Fruit fly (Drosophila melanogaster) whole organism, prepupa: ENCODE data around the gene CG31740.
A peak's percentile ranks its signal among the peaks of the same experiment; 100 is the strongest.

Experiments
- CG10631 ChIP-seq: fragments of 200-800 bp; sonication (Bioruptor generic); optimal IDR thresholded peaks from 2 replicates; lab custom pipeline; 2016; ENCODE audit warnings: missing biosample characterization, missing genetic modification characterization
- CG10669 ChIP-seq: fragments of 200-800 bp; sonication (Bioruptor generic); optimal IDR thresholded peaks from 3 replicates; lab custom pipeline; 2018; ENCODE audit warnings: missing biosample characterization, mild to moderate bottlenecking, missing genetic modification characterization, moderate library complexity
- CG11294 ChIP-seq: fragments of 200-800 bp; sonication (Bioruptor generic); IDR thresholded peaks from 2 replicates; pipeline ENCODE4 v1.3.6; 2022; ENCODE audit warnings: missing biosample characterization, missing genetic modification characterization
- CG11902 ChIP-seq: fragments of 200-800 bp; sonication (Bioruptor generic); optimal IDR thresholded peaks from 3 replicates; lab custom pipeline; 2016; ENCODE audit warnings: missing biosample characterization, missing genetic modification characterization
- CG1621 ChIP-seq: fragments of 200-800 bp; sonication (Bioruptor generic); optimal IDR thresholded peaks from 3 replicates; lab custom pipeline; 2018; ENCODE audit warnings: missing biosample characterization, mild to moderate bottlenecking, missing genetic modification characterization
- CG16779 ChIP-seq: fragments of 200-800 bp; sonication (Bioruptor generic); optimal IDR thresholded peaks from 3 replicates; lab custom pipeline; 2017; ENCODE audit warnings: missing biosample characterization, mild to moderate bottlenecking, missing genetic modification characterization
- CG3032 ChIP-seq: fragments of 200-800 bp; optimal IDR thresholded peaks from 2 replicates; lab custom pipeline; 2019; ENCODE audit warnings: missing biosample characterization, mild to moderate bottlenecking, missing genetic modification characterization, moderate library complexity
- CG31627 ChIP-seq: fragments of 200-800 bp; sonication (Bioruptor generic); optimal IDR thresholded peaks from 3 replicates; lab custom pipeline; 2016; ENCODE audit warnings: missing biosample characterization, missing genetic modification characterization
- CG3919 ChIP-seq: fragments of 200-800 bp; sonication (Bioruptor generic); optimal IDR thresholded peaks from 3 replicates; lab custom pipeline; 2016; ENCODE audit warnings: missing biosample characterization, missing genetic modification characterization
- CG4318 ChIP-seq: fragments of 200-800 bp; sonication (Bioruptor generic); optimal IDR thresholded peaks from 3 replicates; lab custom pipeline; 2017; ENCODE audit warnings: missing biosample characterization, mild to moderate bottlenecking, missing genetic modification characterization
- CG6163 ChIP-seq: fragments of 200-800 bp; sonication (Bioruptor generic); IDR thresholded peaks from 3 replicates; pipeline ENCODE4 v1.3.6; 2022; ENCODE audit warnings: missing biosample characterization, missing genetic modification characterization
- CG6276 ChIP-seq: fragments of 200-800 bp; sonication (Bioruptor generic); optimal IDR thresholded peaks from 2 replicates; lab custom pipeline; 2017; ENCODE audit warnings: missing biosample characterization, mild to moderate bottlenecking, missing genetic modification characterization
- CG6808 ChIP-seq: fragments of 200-800 bp; sonication (Bioruptor generic); optimal IDR thresholded peaks from 3 replicates; lab custom pipeline; 2017; ENCODE audit warnings: missing biosample characterization, missing genetic modification characterization, mild to moderate bottlenecking, moderate library complexity, missing genetic modification reagents
- CG6854 ChIP-seq: fragments of 200-800 bp; sonication (Bioruptor generic); optimal IDR thresholded peaks from 2 replicates; lab custom pipeline; 2017; ENCODE audit warnings: missing biosample characterization, mild to moderate bottlenecking, missing genetic modification characterization
- CG8119 ChIP-seq: fragments of 200-800 bp; sonication (Bioruptor generic); IDR thresholded peaks from 3 replicates; pipeline ENCODE4 v1.3.6; 2022; ENCODE audit warnings: missing biosample characterization, missing genetic modification characterization
- CG8319 ChIP-seq: fragments of 200-800 bp; sonication (Bioruptor generic); optimal IDR thresholded peaks from 3 replicates; lab custom pipeline; 2016; ENCODE audit warnings: missing biosample characterization, missing genetic modification characterization
- Eip75B ChIP-seq: fragments of 200-800 bp; sonication (Bioruptor generic); optimal IDR thresholded peaks from 3 replicates; lab custom pipeline; 2016; ENCODE audit warnings: missing biosample characterization, missing genetic modification characterization
- Eip78C ChIP-seq: fragments of 200-800 bp; sonication (Bioruptor generic); peaks from one replicate; lab custom pipeline; 2016; ENCODE audit warnings: missing biosample characterization, missing genetic modification characterization
- Eip93F ChIP-seq: fragments of 200-800 bp; sonication (Bioruptor generic); optimal IDR thresholded peaks from 2 replicates; lab custom pipeline; 2016; ENCODE audit warnings: missing biosample characterization, mild to moderate bottlenecking, missing genetic modification characterization
- Ets21C ChIP-seq: fragments of 200-800 bp; sonication (Bioruptor generic); optimal IDR thresholded peaks from 3 replicates; lab custom pipeline; 2016; ENCODE audit warnings: missing biosample characterization, missing genetic modification characterization
- Gug ChIP-seq: fragments of 200-800 bp; sonication (Bioruptor generic); IDR thresholded peaks from 2 replicates; pipeline ENCODE4 v1.3.6; 2022; ENCODE audit warnings: missing biosample characterization, missing genetic modification characterization
- Hr38 ChIP-seq: sonication (Bioruptor generic); optimal IDR thresholded peaks from 2 replicates; lab custom pipeline; 2016; ENCODE audit warnings: missing biosample characterization, missing genetic modification characterization
- Hr39 ChIP-seq: fragments of 200-800 bp; sonication (Bioruptor generic); optimal IDR thresholded peaks from 2 replicates; lab custom pipeline; 2016; ENCODE audit warnings: missing biosample characterization, missing genetic modification characterization
- Hr4 ChIP-seq: fragments of 200-800 bp; sonication (Bioruptor generic); optimal IDR thresholded peaks from 3 replicates; lab custom pipeline; 2016; ENCODE audit warnings: missing biosample characterization, missing genetic modification characterization
- Smox ChIP-seq: fragments of 200-800 bp; sonication (Bioruptor generic); optimal IDR thresholded peaks from 3 replicates; lab custom pipeline; 2016; ENCODE audit warnings: missing biosample characterization, missing genetic modification characterization
- Sox102F ChIP-seq: fragments of 200-800 bp; sonication (Bioruptor generic); optimal IDR thresholded peaks from 2 replicates; lab custom pipeline; 2016; ENCODE audit warnings: missing biosample characterization, mild to moderate bottlenecking, missing genetic modification characterization
- Sox14 ChIP-seq: fragments of 200-800 bp; sonication (Bioruptor generic); optimal IDR thresholded peaks from 3 replicates; lab custom pipeline; 2016; ENCODE audit warnings: missing biosample characterization, missing genetic modification characterization
- Sox15 ChIP-seq: fragments of 200-800 bp; sonication (Bioruptor generic); optimal IDR thresholded peaks from 3 replicates; lab custom pipeline; 2016; ENCODE audit warnings: missing biosample characterization, missing genetic modification characterization
- acj6 ChIP-seq: fragments of 200-800 bp; sonication (Bioruptor generic); optimal IDR thresholded peaks from 3 replicates; lab custom pipeline; 2016; ENCODE audit warnings: missing biosample characterization, missing genetic modification characterization
- cyc ChIP-seq: fragments of 200-800 bp; sonication (Bioruptor generic); optimal IDR thresholded peaks from 3 replicates; lab custom pipeline; 2016; ENCODE audit warnings: missing biosample characterization, missing genetic modification characterization
- dac ChIP-seq: fragments of 200-800 bp; sonication (Bioruptor generic); optimal IDR thresholded peaks from 2 replicates; lab custom pipeline; 2017; ENCODE audit warnings: missing biosample characterization, mild to moderate bottlenecking, missing genetic modification characterization
- dsx ChIP-seq: fragments of 200-800 bp; optimal IDR thresholded peaks from 3 replicates; lab custom pipeline; 2019; ENCODE audit warnings: missing biosample characterization, mild to moderate bottlenecking, missing genetic modification characterization, moderate library complexity; ENCODE audit not compliant: poor library complexity, severe bottlenecking
- eg ChIP-seq: fragments of 200-800 bp; sonication (Bioruptor generic); IDR thresholded peaks from 3 replicates; pipeline ENCODE4 v1.3.6; 2022; ENCODE audit warnings: missing biosample characterization, missing genetic modification characterization
- esn ChIP-seq: fragments of 200-800 bp; sonication (Bioruptor generic); optimal IDR thresholded peaks from 2 replicates; lab custom pipeline; 2016; ENCODE audit warnings: missing biosample characterization, mild to moderate bottlenecking, missing genetic modification characterization, moderate library complexity
- lz ChIP-seq: fragments of 200-800 bp; sonication (Bioruptor generic); optimal IDR thresholded peaks from 3 replicates; lab custom pipeline; 2016; ENCODE audit warnings: missing biosample characterization, missing genetic modification characterization
- net ChIP-seq: fragments of 200-800 bp; sonication (Bioruptor generic); optimal IDR thresholded peaks from 3 replicates; lab custom pipeline; 2016; ENCODE audit warnings: missing biosample characterization, missing genetic modification characterization
- pdm3 ChIP-seq: fragments of 200-800 bp; sonication (Bioruptor generic); optimal IDR thresholded peaks from 3 replicates; lab custom pipeline; 2016; ENCODE audit warnings: missing biosample characterization, missing genetic modification characterization
- salr ChIP-seq, 2 experiments: fragments of 200-800 bp; sonication (Bioruptor generic); optimal IDR thresholded peaks; 3 replicates each; lab custom pipeline; 2016 to 2018; ENCODE audit warnings: missing biosample characterization in 2 of 2, missing genetic modification characterization in 2 of 2, mild to moderate bottlenecking in 1 of 2
- spab ChIP-seq: fragments of 200-800 bp; sonication (Bioruptor generic); optimal IDR thresholded peaks from 2 replicates; lab custom pipeline; 2017; ENCODE audit warnings: missing biosample characterization, mild to moderate bottlenecking, missing genetic modification characterization, missing genetic modification reagents
- ss ChIP-seq, 2 experiments: fragments of 200-800 bp; sonication (Bioruptor generic); optimal IDR thresholded peaks; 2 replicates in 1 of 2; 3 replicates in 1 of 2; lab custom pipeline; 2017 to 2018; ENCODE audit warnings: mild to moderate bottlenecking in 2 of 2, missing biosample characterization in 2 of 2, missing genetic modification characterization in 2 of 2, moderate library complexity in 1 of 2
- svp ChIP-seq: fragments of 200-800 bp; sonication (Bioruptor generic); peaks from one replicate; lab custom pipeline; 2016; ENCODE audit warnings: missing biosample characterization, missing genetic modification characterization
- vri ChIP-seq: fragments of 200-800 bp; sonication (Bioruptor generic); optimal IDR thresholded peaks from 3 replicates; lab custom pipeline; 2016; ENCODE audit warnings: missing biosample characterization, mild to moderate bottlenecking, missing genetic modification characterization

The CG31740 gene

dm6 chr2L:18008653-18009052 lies at the start of gene CG31740:
Gene CG31740, plus strand, starts transcription at chr2L:18008953.
- TF ChIP-seq svp (GFP tag; lab: Kevin White, UChicago) (peak; percentile 7), acj6 (no peak)

- no peak for TF ChIP-seq CG6854 (GFP tag; lab: Kevin White, UChicago)
- no peak for TF ChIP-seq CG3032 (tag; lab: Kevin White, UChicago)
- TF ChIP-seq Smox (GFP tag; lab: Kevin White, UChicago) = no peak
- TF ChIP-seq Sox102F (GFP tag; lab: Kevin White, UChicago) = no peak
- no peak for TF ChIP-seq ss (GFP tag; optimal IDR thresholded peaks at IDR 0.05; lab: Kevin White, UChicago)
- TF ChIP-seq CG11902 (GFP tag; lab: Kevin White, UChicago) = no peak
- no peak for TF ChIP-seq CG6808
- no peak for TF ChIP-seq CG8119 (GFP tag; lab: Robert Waterston, UW)
- no peak for TF ChIP-seq CG10669 (GFP tag; lab: Kevin White, UChicago)
- TF ChIP-seq, all 60 proteins: peak for 0
Measured at dm6 chr2L:17960214-17960613, 48.5 kb upstream of the CG31740 start.

- 0 out of 2 replicates have a peak, but pooled peaks have one; percentile 22 for TF ChIP-seq CG11294
- 0 out of 3 replicates have a peak, but pooled peaks have one; percentile 29 for TF ChIP-seq CG8119 (GFP tag; lab: Robert Waterston, UW)
- peak; percentile 40 for TF ChIP-seq CG3919 (GFP tag; lab: Kevin White, UChicago)
- peak; percentile 16 for TF ChIP-seq Ets21C (GFP tag; lab: Kevin White, UChicago)
- peak; percentile 34 for TF ChIP-seq lz
- TF ChIP-seq Sox14 (GFP tag; lab: Kevin White, UChicago) = peak; percentile 75
- peak; percentile 45 for TF ChIP-seq CG10631 (GFP tag; lab: Kevin White, UChicago)
- no peak for TF ChIP-seq dac (GFP tag; lab: Kevin White, UChicago)
- TF ChIP-seq eg (GFP tag; lab: Robert Waterston, UW) = peak; percentile 57; the same call in 1 of the 3 replicates
- TF ChIP-seq spab (GFP tag; lab: Kevin White, UChicago) = no peak
- no peak for TF ChIP-seq acj6
- TF ChIP-seq CG31627 (GFP tag; lab: Kevin White, UChicago) = peak; percentile 48
- TF ChIP-seq salr (GFP tag; optimal IDR thresholded peaks at IDR 0.05; lab: Kevin White, UChicago) = peak in 1 of 2 experiments; percentile 20
- peak; percentile 11 for TF ChIP-seq CG4318 (GFP tag; lab: Kevin White, UChicago)
- peak; percentile 39 for TF ChIP-seq Hr4
- no peak for TF ChIP-seq dsx
- TF ChIP-seq Hr39 (GFP tag; lab: Kevin White, UChicago) = peak; percentile 30
- peak; percentile 55 for TF ChIP-seq svp (GFP tag; lab: Kevin White, UChicago)
- TF ChIP-seq ss (GFP tag; optimal IDR thresholded peaks at IDR 0.05; lab: Kevin White, UChicago) = no peak
- TF ChIP-seq CG6163 (GFP tag; lab: Robert Waterston, UW) = peak; percentile 57; the same call in 2 of the 3 replicates
- TF ChIP-seq Smox (GFP tag; lab: Kevin White, UChicago) = peak; percentile 28
Measured at dm6 chr2L:17963071-17963567, 45.6 kb upstream of the CG31740 start, which contains the start of gene CG5674. Gene CG5674, plus strand, starts transcription at chr2L:17963379.

- TF ChIP-seq Hr4 (no peak), Hr39 (GFP tag; lab: Kevin White, UChicago) (no peak), pdm3 (GFP tag; lab: Kevin White, UChicago) (no peak), CG10669 (GFP tag; lab: Kevin White, UChicago) (no peak), salr (GFP tag; optimal IDR thresholded peaks at IDR 0.05; lab: Kevin White, UChicago) (no peak), CG16779 (no peak), Gug (no peak), Hr38 (GFP tag; lab: Kevin White, UChicago) (no peak), Ets21C (GFP tag; lab: Kevin White, UChicago) (no peak), CG6854 (GFP tag; lab: Kevin White, UChicago) (no peak), CG8119 (GFP tag; lab: Robert Waterston, UW) (no peak), vri (no peak)
Measured at dm6 chr2L:17963710-17964109, 45.0 kb upstream of the CG31740 start.

dm6 chr2L:17972999-17973398 lies 35.8 kb upstream of the CG31740 start:
- TF ChIP-seq CG11902 (GFP tag; lab: Kevin White, UChicago) = no peak
- no peak for TF ChIP-seq Eip78C (GFP tag; lab: Kevin White, UChicago)
- TF ChIP-seq CG6276 (GFP tag; lab: Kevin White, UChicago) = no peak
- TF ChIP-seq vri = no peak
- TF ChIP-seq Eip93F (GFP tag; lab: Kevin White, UChicago) = no peak
- no peak for TF ChIP-seq Eip75B (GFP tag; lab: Kevin White, UChicago)
- TF ChIP-seq CG16779 = no peak
- no peak for TF ChIP-seq CG8319 (GFP tag; lab: Kevin White, UChicago)
- no peak for TF ChIP-seq Sox15 (GFP tag; lab: Kevin White, UChicago)
- TF ChIP-seq Hr38 (GFP tag; lab: Kevin White, UChicago) = no peak
- no peak for TF ChIP-seq cyc
- no peak for TF ChIP-seq CG11294
- no peak for TF ChIP-seq Hr39 (GFP tag; lab: Kevin White, UChicago)
- no peak for TF ChIP-seq pdm3 (GFP tag; lab: Kevin White, UChicago)
- no peak for TF ChIP-seq net
- TF ChIP-seq eg (GFP tag; lab: Robert Waterston, UW) = no peak
- TF ChIP-seq esn (GFP tag; lab: Kevin White, UChicago) = no peak
- TF ChIP-seq CG1621 (tag; lab: Kevin White, UChicago) = no peak
- no peak for TF ChIP-seq CG8119 (GFP tag; lab: Robert Waterston, UW)
